Worm (Caenorhabditis elegans): ENCODE results near the gene srd-11.
A peak's percentile ranks its signal among the peaks of the same experiment; 100 is the strongest.

The srd-11 gene

ce11 chrV:13600882-13601281 is 18.8 kb downstream of the srd-11 start, which contains the start of gene rdy-2:
Gene rdy-2, minus strand, starts transcription at chrV:13600982.
- TF ChIP-seq ham-2 (GFP tag; optimal IDR thresholded peaks at IDR 0.05) (no peak), unc-62 (GFP tag; optimal IDR thresholded peaks at IDR 0.05) (no peak), pha-4 (tag; optimal IDR thresholded peaks at IDR 0.05) (no peak), drap-1 (GFP tag; optimal IDR thresholded peaks at IDR 0.05) (no peak)

DNA sequence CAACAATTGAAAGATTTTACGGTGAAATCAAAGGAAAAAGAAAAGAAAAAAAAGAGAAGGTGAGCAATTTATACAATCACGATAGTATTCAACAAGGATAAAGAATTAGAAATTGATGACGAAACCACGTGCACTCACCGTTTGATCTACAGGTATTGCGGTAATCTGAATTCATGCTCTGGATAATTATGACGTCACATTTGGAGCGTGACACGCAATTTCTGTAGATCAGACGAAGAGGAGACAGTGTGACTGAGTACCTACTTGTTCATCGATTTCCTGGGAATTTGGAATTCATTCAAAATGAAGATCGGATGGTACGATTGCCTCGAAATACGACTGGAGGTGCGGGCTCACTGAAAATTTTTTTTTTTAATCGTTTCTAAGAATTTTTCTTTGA is 21.3 kb downstream of the srd-11 start:
- TF ChIP-seq zip-8 (tag; optimal IDR thresholded peaks at IDR 0.05) (peak; percentile 91), unc-39 (tag; optimal IDR thresholded peaks at IDR 0.05) (no peak)

- TF ChIP-seq elt-1 (tag; optimal IDR thresholded peaks at IDR 0.05; ENCODE audit: borderline replicate concordance, insufficient read depth) (no peak), mab-5 (tag; optimal IDR thresholded peaks at IDR 0.05) (no peak), M03D4.4 (tag; optimal IDR thresholded peaks at IDR 0.05) (no peak), zip-8 (tag; optimal IDR thresholded peaks at IDR 0.05) (no peak), unc-120 (tag; optimal IDR thresholded peaks at IDR 0.05; ENCODE audit: poor library complexity, severe bottlenecking) (no peak), nhr-2 (tag; optimal IDR thresholded peaks at IDR 0.05) (no peak), unc-62 (GFP tag; optimal IDR thresholded peaks at IDR 0.05) (no peak), ces-1 (GFP tag; optimal IDR thresholded peaks at IDR 0.05) (no peak), ceh-83 (GFP tag; optimal IDR thresholded peaks at IDR 0.05) (no peak), tbx-8 (GFP tag; optimal IDR thresholded peaks at IDR 0.05) (no peak), lin-32 (GFP tag; optimal IDR thresholded peaks at IDR 0.05) (no peak), lin-13 (tag; optimal IDR thresholded peaks at IDR 0.05) (no peak), bed-3 (GFP tag; optimal IDR thresholded peaks at IDR 0.05) (no peak), sptf-1 (tag; optimal IDR thresholded peaks at IDR 0.05) (no peak), flh-1 (GFP tag; optimal IDR thresholded peaks at IDR 0.05) (no peak)
Measured at ce11 chrV:13593083-13593482, 26.6 kb downstream of the srd-11 start, which contains the start of gene F53F4.4. Gene F53F4.4, plus strand, starts transcription at chrV:13593383.

DNA sequence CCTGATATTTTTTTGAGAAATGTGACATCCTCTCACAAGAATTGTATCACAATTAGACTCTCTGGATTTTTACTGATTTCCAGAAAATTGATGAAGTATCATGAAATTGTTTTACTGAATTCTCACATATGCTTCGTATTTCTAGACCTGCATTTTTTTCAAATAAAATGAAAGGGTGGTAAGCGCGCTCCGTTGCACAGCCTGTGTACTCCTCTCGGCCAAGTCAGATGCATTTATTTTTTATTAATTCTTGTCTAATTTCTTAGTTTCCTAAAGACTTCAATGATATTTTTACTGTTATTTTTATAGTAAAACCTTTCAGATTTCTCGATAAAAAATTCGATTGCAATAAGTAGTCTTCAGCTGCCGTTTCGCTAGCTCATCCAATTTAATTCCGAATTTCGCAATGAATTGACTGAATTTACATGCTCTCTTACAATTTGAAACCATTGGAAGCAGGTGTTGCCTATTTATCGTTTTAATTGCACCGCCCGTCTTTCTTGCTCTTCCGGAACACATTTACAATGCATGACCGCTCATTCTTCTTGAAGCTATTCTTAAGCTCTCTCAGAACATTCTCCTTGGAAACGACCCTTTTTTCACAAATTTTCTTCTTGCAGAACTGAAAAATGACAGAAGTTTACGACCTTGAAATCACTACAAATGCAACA is 28.0 kb downstream of the srd-11 start, which contains the start of gene tbcb-1:
tbcb-1 (plus strand) TSS at position 621 of the 671 bp plus-strand sequence.
- TF ChIP-seq elt-1 (tag; optimal IDR thresholded peaks at IDR 0.05; ENCODE audit: borderline replicate concordance, insufficient read depth) (no peak), ceh-43 (GFP tag; optimal IDR thresholded peaks at IDR 0.05) (no peak), unc-120 (tag; optimal IDR thresholded peaks at IDR 0.05; ENCODE audit: poor library complexity, severe bottlenecking) (no peak), zip-8 (tag; optimal IDR thresholded peaks at IDR 0.05) (no peak), tbx-8 (GFP tag; optimal IDR thresholded peaks at IDR 0.05) (no peak), sptf-1 (tag; optimal IDR thresholded peaks at IDR 0.05) (no peak), mls-2 (tag; optimal IDR thresholded peaks at IDR 0.05) (no peak), nhr-28 (tag; optimal IDR thresholded peaks at IDR 0.05) (no peak), lin-13 (tag; optimal IDR thresholded peaks at IDR 0.05) (no peak), ceh-39 (tag; optimal IDR thresholded peaks at IDR 0.05) (no peak), hlh-1 (tag; optimal IDR thresholded peaks at IDR 0.05) (no peak), drap-1 (GFP tag; optimal IDR thresholded peaks at IDR 0.05) (no peak), ces-1 (GFP tag; optimal IDR thresholded peaks at IDR 0.05) (no peak), ham-2 (GFP tag; optimal IDR thresholded peaks at IDR 0.05) (no peak), elt-3 (tag; optimal IDR thresholded peaks at IDR 0.05) (no peak), unc-39 (tag; optimal IDR thresholded peaks at IDR 0.05) (no peak), lin-32 (GFP tag; optimal IDR thresholded peaks at IDR 0.05) (no peak), nhr-237 (tag; optimal IDR thresholded peaks at IDR 0.05) (no peak), lsy-2 (tag; optimal IDR thresholded peaks at IDR 0.05) (no peak)

ce11 chrV:13589494-13590176 is 30.0 kb downstream of the srd-11 start, which contains the start of the genes F53F4.2 and F53F4.18:
Gene F53F4.2, minus strand, starts transcription at chrV:13589594.
Gene F53F4.18, plus strand, starts transcription at chrV:13590126.
- no peak for TF ChIP-seq mls-2 (tag; optimal IDR thresholded peaks at IDR 0.05)
- no peak for TF ChIP-seq ceh-39 (tag; optimal IDR thresholded peaks at IDR 0.05)
- no peak for TF ChIP-seq flh-1 (GFP tag; optimal IDR thresholded peaks at IDR 0.05)
- TF ChIP-seq elt-3 (tag; optimal IDR thresholded peaks at IDR 0.05), result no peak
- TF ChIP-seq zip-8 (tag; optimal IDR thresholded peaks at IDR 0.05), result no peak
- no peak for TF ChIP-seq snpc-4 (tag; optimal IDR thresholded peaks at IDR 0.05)
- no peak for TF ChIP-seq lsy-2 (tag; optimal IDR thresholded peaks at IDR 0.05)
- TF ChIP-seq bed-3 (GFP tag; optimal IDR thresholded peaks at IDR 0.05), result no peak
- TF ChIP-seq lin-32 (GFP tag; optimal IDR thresholded peaks at IDR 0.05), result no peak
- no peak for TF ChIP-seq hlh-1 (tag; optimal IDR thresholded peaks at IDR 0.05)
- TF ChIP-seq ceh-43 (GFP tag; optimal IDR thresholded peaks at IDR 0.05), result no peak
- TF ChIP-seq nhr-237 (tag; optimal IDR thresholded peaks at IDR 0.05), result no peak
